Worm (Caenorhabditis elegans) whole organism, early embryonic: ENCODE results near the gene T25B2.4.

Experiments
- B0310.2 ChIP-seq: sonication (generic microtip); optimal IDR thresholded peaks from 2 replicates; lab custom pipeline; 2016; ENCODE audit warnings: mild to moderate bottlenecking, missing genetic modification characterization, missing compliant biosample characterization
- F13C5.2 ChIP-seq: sonication (generic microtip); optimal IDR thresholded peaks from 2 replicates; lab custom pipeline; 2017; ENCODE audit warnings: mild to moderate bottlenecking, missing genetic modification characterization, inconsistent platforms, missing compliant biosample characterization
- aly-1 ChIP-seq: sonication (generic microtip); optimal IDR thresholded peaks from 2 replicates; lab custom pipeline; 2016; ENCODE audit warnings: missing genetic modification characterization, missing compliant biosample characterization
- ama-1 ChIP-seq: fragments of 150-350 bp; optimal IDR thresholded peaks from 2 replicates; lab custom pipeline; 2014
- ceh-13 ChIP-seq: fragments of 200-800 bp; sonication (Bioruptor generic); optimal IDR thresholded peaks from 2 replicates; lab custom pipeline; 2018; ENCODE audit warnings: mild to moderate bottlenecking, missing genetic modification characterization, missing compliant biosample characterization
- ceh-36 ChIP-seq: sonication (generic microtip); optimal IDR thresholded peaks from 2 replicates; lab custom pipeline; 2016; ENCODE audit warnings: missing genetic modification characterization, inconsistent platforms, missing compliant biosample characterization
- ets-7 ChIP-seq: sonication (generic microtip); optimal IDR thresholded peaks from 2 replicates; lab custom pipeline; 2016; ENCODE audit warnings: missing genotype, missing genetic modification characterization, missing compliant biosample characterization
- flt-1 ChIP-seq: fragments of 200-800 bp; sonication (Bioruptor generic); IDR thresholded peaks from 2 replicates; pipeline ENCODE4 v1.3.6; 2022; ENCODE audit warnings: missing genetic modification characterization, missing compliant biosample characterization
- hmbx-1 ChIP-seq: sonication (generic microtip); optimal IDR thresholded peaks from 2 replicates; lab custom pipeline; 2016; ENCODE audit warnings: mild to moderate bottlenecking, missing genetic modification characterization, missing compliant biosample characterization
- hmg-4 ChIP-seq: fragments of 200-800 bp; sonication (Bioruptor generic); optimal IDR thresholded peaks from 2 replicates; lab custom pipeline; 2018; ENCODE audit warnings: mild to moderate bottlenecking, missing genetic modification characterization, missing compliant biosample characterization
- hnd-1 ChIP-seq: sonication (generic microtip); optimal IDR thresholded peaks from 2 replicates; lab custom pipeline; 2016; ENCODE audit warnings: missing genetic modification characterization, missing compliant biosample characterization
- pes-1 ChIP-seq: fragments of 200-800 bp; sonication (Bioruptor generic); IDR thresholded peaks from 2 replicates; pipeline ENCODE4 v1.3.6; 2022; ENCODE audit warnings: missing genetic modification reagents, missing genetic modification characterization, missing compliant biosample characterization
- scrt-1 ChIP-seq: fragments of 200-800 bp; sonication (Bioruptor generic); IDR thresholded peaks from 2 replicates; pipeline ENCODE4 v1.3.6; 2022; ENCODE audit warnings: missing genetic modification characterization, missing compliant biosample characterization
- sea-1 ChIP-seq: fragments of 200-800 bp; sonication (Bioruptor generic); conservative IDR thresholded peaks from 2 replicates; pipeline ENCODE4 v1.3.6; 2022; ENCODE audit warnings: missing genetic modification characterization, missing compliant biosample characterization
- tbx-11 ChIP-seq: fragments of 200-800 bp; sonication (Bioruptor generic); IDR thresholded peaks from 2 replicates; pipeline ENCODE4 v1.3.6; 2022; ENCODE audit warnings: missing genetic modification characterization, missing compliant biosample characterization
- tbx-37 ChIP-seq: fragments of 200-800 bp; sonication (Bioruptor generic); conservative IDR thresholded peaks from 2 replicates; pipeline ENCODE4 v1.3.6; 2022; ENCODE audit warnings: missing genetic modification reagents, missing genetic modification characterization, missing compliant biosample characterization
- tra-4 ChIP-seq: sonication (generic microtip); optimal IDR thresholded peaks from 2 replicates; lab custom pipeline; 2017; ENCODE audit warnings: missing genetic modification characterization, missing compliant biosample characterization

T25B2.4 gene

ce11 chrX:6201542-6201941, 23.5 kb downstream of the T25B2.4 start:
- no peak for TF ChIP-seq tra-4 (tag; lab: Kevin White, UChicago)
- TF ChIP-seq ceh-13 (GFP tag; lab: Kevin White, UChicago), result no peak
- no peak for TF ChIP-seq ama-1 (lab: Kevin White, UChicago)
- no peak for TF ChIP-seq hnd-1 (tag; lab: Kevin White, UChicago)
- no peak for TF ChIP-seq pes-1
- TF ChIP-seq flt-1 (GFP tag; lab: Robert Waterston, UW), result no peak
- no peak for TF ChIP-seq aly-1 (tag; lab: Kevin White, UChicago)
- TF ChIP-seq ceh-36 (tag; lab: Kevin White, UChicago), result no peak
- TF ChIP-seq F13C5.2 (tag; lab: Kevin White, UChicago), result no peak
- TF ChIP-seq tbx-37 (GFP tag; lab: Robert Waterston, UW), result no peak
- TF ChIP-seq ets-7 (tag; lab: Kevin White, UChicago), result no peak

ce11 chrX:6202809-6203208, 24.8 kb downstream of the T25B2.4 start:
- no peak for TF ChIP-seq tbx-11 (GFP tag; lab: Robert Waterston, UW)

- TF ChIP-seq aly-1 (tag; lab: Kevin White, UChicago) (no peak), ceh-36 (tag; lab: Kevin White, UChicago) (no peak), tra-4 (tag; lab: Kevin White, UChicago) (no peak), F13C5.2 (tag; lab: Kevin White, UChicago) (no peak), hnd-1 (tag; lab: Kevin White, UChicago) (no peak)
Observed at ce11 chrX:6203315-6203714, 25.3 kb downstream of the T25B2.4 start.

- TF ChIP-seq ceh-13 (GFP tag; lab: Kevin White, UChicago), result no peak
- no peak for TF ChIP-seq aly-1 (tag; lab: Kevin White, UChicago)
- no peak for TF ChIP-seq B0310.2 (tag; lab: Kevin White, UChicago)
Observed at ce11 chrX:6204696-6205232, 26.7 kb downstream of the T25B2.4 start, which contains the start of gene bca-1. bca-1 (minus strand) TSS chrX:6204746.

ce11 chrX:6205325-6205724, 27.3 kb downstream of the T25B2.4 start:
- no peak for TF ChIP-seq sea-1 (GFP tag; lab: Robert Waterston, UW)
- no peak for TF ChIP-seq tra-4 (tag; lab: Kevin White, UChicago)
- no peak for TF ChIP-seq pes-1
- TF ChIP-seq ceh-13 (GFP tag; lab: Kevin White, UChicago), result no peak
- TF ChIP-seq ama-1 (lab: Kevin White, UChicago), result no peak
- no peak for TF ChIP-seq hnd-1 (tag; lab: Kevin White, UChicago)
- no peak for TF ChIP-seq ceh-36 (tag; lab: Kevin White, UChicago)
- TF ChIP-seq tbx-37 (GFP tag; lab: Robert Waterston, UW), result no peak
- no peak for TF ChIP-seq hmg-4 (GFP tag; lab: Kevin White, UChicago)
- TF ChIP-seq hmbx-1 (tag; lab: Kevin White, UChicago), result no peak
- TF ChIP-seq scrt-1 (GFP tag; lab: Robert Waterston, UW), result no peak
- TF ChIP-seq ets-7 (tag; lab: Kevin White, UChicago), result no peak
- no peak for TF ChIP-seq aly-1 (tag; lab: Kevin White, UChicago)
- no peak for TF ChIP-seq B0310.2 (tag; lab: Kevin White, UChicago)

- TF ChIP-seq ceh-36 (tag; lab: Kevin White, UChicago) (no peak), B0310.2 (tag; lab: Kevin White, UChicago) (no peak), hmbx-1 (tag; lab: Kevin White, UChicago) (no peak), ets-7 (tag; lab: Kevin White, UChicago) (no peak), flt-1 (GFP tag; lab: Robert Waterston, UW) (no peak), tbx-11 (GFP tag; lab: Robert Waterston, UW) (no peak), ceh-13 (GFP tag; lab: Kevin White, UChicago) (no peak), scrt-1 (GFP tag; lab: Robert Waterston, UW) (no peak), pes-1 (no peak), tbx-37 (GFP tag; lab: Robert Waterston, UW) (no peak), tra-4 (tag; lab: Kevin White, UChicago) (no peak), aly-1 (tag; lab: Kevin White, UChicago) (no peak), hnd-1 (tag; lab: Kevin White, UChicago) (no peak), hmg-4 (GFP tag; lab: Kevin White, UChicago) (no peak), F13C5.2 (tag; lab: Kevin White, UChicago) (no peak), sea-1 (GFP tag; lab: Robert Waterston, UW) (no peak), ama-1 (lab: Kevin White, UChicago) (no peak)
Observed at ce11 chrX:6206305-6206704, 28.3 kb downstream of the T25B2.4 start, which contains the start of gene mtp-18. mtp-18 (minus strand) TSS chrX:6206405.

ce11 chrX:6207687-6208088, 29.6 kb downstream of the T25B2.4 start, which contains the start of gene T13C5.6:
T13C5.6 (minus strand) TSS chrX:6207687.
- peak; percentile 85 for TF ChIP-seq hmbx-1 (tag; lab: Kevin White, UChicago)
- TF ChIP-seq tbx-11 (GFP tag; lab: Robert Waterston, UW), result peak; percentile 97
- peak; percentile 95 for TF ChIP-seq flt-1 (GFP tag; lab: Robert Waterston, UW)
- peak; percentile 98 for TF ChIP-seq pes-1
- TF ChIP-seq ama-1 (lab: Kevin White, UChicago), result peak; percentile 58
- peak; percentile 100 for TF ChIP-seq hmg-4 (GFP tag; lab: Kevin White, UChicago)
- peak; percentile 98 for TF ChIP-seq sea-1 (GFP tag; lab: Robert Waterston, UW)
- TF ChIP-seq F13C5.2 (tag; lab: Kevin White, UChicago), result peak; percentile 99
- peak; percentile 94 for TF ChIP-seq scrt-1 (GFP tag; lab: Robert Waterston, UW)
- TF ChIP-seq ets-7 (tag; lab: Kevin White, UChicago), result peak; percentile 96
- TF ChIP-seq aly-1 (tag; lab: Kevin White, UChicago), result peak; percentile 98
- TF ChIP-seq ceh-36 (tag; lab: Kevin White, UChicago), result peak; percentile 93
- peak; percentile 96 for TF ChIP-seq B0310.2 (tag; lab: Kevin White, UChicago)
- peak; percentile 93 for TF ChIP-seq ceh-13 (GFP tag; lab: Kevin White, UChicago)
- TF ChIP-seq tra-4 (tag; lab: Kevin White, UChicago), result peak; percentile 95
- TF ChIP-seq tbx-37 (GFP tag; lab: Robert Waterston, UW), result peak; percentile 98
- peak; percentile 95 for TF ChIP-seq hnd-1 (tag; lab: Kevin White, UChicago)
